Fruit fly (Drosophila melanogaster) whole organism, embryonic: ENCODE results near the gene CG14017.

Source experiments
- CG12219 ChIP-seq: fragments of 200-800 bp; sonication (Bioruptor generic); optimal IDR thresholded peaks from 3 replicates; lab custom pipeline; 2018; ENCODE audit warnings: missing biosample characterization, mild to moderate bottlenecking, missing genetic modification characterization
- CG13894 ChIP-seq: fragments of 200-800 bp; sonication (Bioruptor generic); optimal IDR thresholded peaks from 3 replicates; lab custom pipeline; 2018; ENCODE audit warnings: missing biosample characterization, mild to moderate bottlenecking, missing genetic modification characterization, moderate library complexity
- CG30403 ChIP-seq: fragments of 200-800 bp; sonication (Bioruptor generic); optimal IDR thresholded peaks from 3 replicates; lab custom pipeline; 2016; ENCODE audit warnings: missing biosample characterization, missing genetic modification characterization
- CG7928 ChIP-seq: fragments of 200-800 bp; sonication (Bioruptor generic); optimal IDR thresholded peaks from 2 replicates; lab custom pipeline; 2017; ENCODE audit warnings: missing biosample characterization, mild to moderate bottlenecking, missing genetic modification characterization
- cwo ChIP-seq: fragments of 200-800 bp; sonication (Bioruptor generic); optimal IDR thresholded peaks from 3 replicates; lab custom pipeline; 2017; ENCODE audit warnings: missing biosample characterization, missing genetic modification characterization, mild to moderate bottlenecking, moderate library complexity, missing genetic modification reagents
- pan ChIP-seq, 4 experiments: fragments of >200 bp in 3 of 4; fragments of 200-800 bp in 1 of 4; sonication (Bioruptor generic) in 1 of 4; optimal IDR thresholded peaks in 3 of 4; IDR thresholded peaks in 1 of 4; 2 replicates each; pipeline versions ENCODE4 v1.3.6 to Lab custom; 2017 to 2022; ENCODE audit warnings: missing biosample characterization in 2 of 4, missing genetic modification characterization in 2 of 4, mixed read lengths in 1 of 4

DNA sequence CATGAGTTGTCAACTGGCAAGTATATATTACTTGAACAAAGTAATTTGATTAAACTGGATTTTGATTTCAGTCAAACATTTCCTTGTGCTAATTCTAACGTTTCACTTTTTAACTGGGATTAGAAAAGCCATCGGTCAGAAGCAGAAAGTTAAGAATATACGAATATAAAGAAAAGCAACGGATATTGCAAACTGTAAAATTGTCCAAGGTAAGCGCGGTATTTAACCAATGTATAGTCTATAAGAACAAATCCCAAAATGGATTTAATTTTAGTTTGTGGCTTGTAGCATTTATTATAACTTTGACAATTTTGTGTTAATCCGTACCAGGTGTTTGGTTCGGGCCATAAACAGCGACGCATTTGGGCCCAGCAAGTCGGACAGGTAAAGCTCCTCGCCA lies 2.2 kb upstream of the CG14017 start, which contains the start of gene CG18269:
- TF ChIP-seq cwo (GFP tag; lab: Kevin White, UChicago) (no peak), CG13894 (tag; lab: Kevin White, UChicago) (no peak), CG7928 (GFP tag; lab: Kevin White, UChicago) (no peak), CG12219 (GFP tag; lab: Kevin White, UChicago) (no peak), CG30403 (no peak), pan (optimal IDR thresholded peaks at IDR 0.05; lab: Kevin White, UChicago) (no peak), pan (GFP tag; optimal IDR thresholded peaks at IDR 0.05 in 1 of 2, IDR thresholded peaks at IDR 0.05 in 1 of 2) (no peak)
